Worm (Caenorhabditis elegans): ENCODE measurements around the gene sru-4.

ce11 chrIV:9536124-9536523 is 37.9 kb downstream of the sru-4 start:
- TF ChIP-seq egl-27 (tag; optimal IDR thresholded peaks at IDR 0.05) (no peak), unc-62 (GFP tag; optimal IDR thresholded peaks at IDR 0.05) (no peak), nhr-23 (tag; optimal IDR thresholded peaks at IDR 0.05) (no peak), lsy-2 (tag; optimal IDR thresholded peaks at IDR 0.05) (no peak), ama-1 (optimal IDR thresholded peaks at IDR 0.05) (no peak)

All from whole organism, L2 larva.